Worm (Caenorhabditis elegans): ENCODE results near the gene pitr-4.

pitr-4 gene

ce11 chrV:9661514-9661913, at the start of gene pitr-4:
pitr-4 (minus strand) TSS chrV:9661614.
- no peak for TF ChIP-seq tbx-2 (tag; optimal IDR thresholded peaks at IDR 0.05)
- TF ChIP-seq lin-14 (GFP tag; optimal IDR thresholded peaks at IDR 0.05), result no peak
- no peak for TF ChIP-seq ztf-11 (tag; optimal IDR thresholded peaks at IDR 0.05)
- no peak for TF ChIP-seq C34B4.2 (tag; optimal IDR thresholded peaks at IDR 0.05)
- TF ChIP-seq ceh-82 (tag; optimal IDR thresholded peaks at IDR 0.05), result no peak

DNA sequence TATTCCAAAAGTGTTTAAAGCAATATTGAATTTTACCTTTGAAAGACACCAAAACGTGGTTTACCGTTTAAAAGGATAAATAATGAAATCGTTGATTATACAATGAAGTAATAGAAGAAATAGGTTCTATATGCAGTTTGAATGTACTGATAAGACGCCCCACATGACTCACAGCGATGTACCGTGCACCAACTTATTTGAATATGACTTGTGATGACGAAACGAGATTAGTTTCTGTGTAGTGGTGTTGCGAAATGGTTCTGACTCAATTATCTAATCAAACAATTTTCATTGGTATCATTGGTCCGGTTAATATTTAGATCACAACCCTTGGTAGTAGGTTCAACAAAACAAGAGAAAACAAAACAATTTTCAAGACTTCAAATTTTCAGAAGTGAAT, 49.8 kb upstream of the pitr-4 start:
- TF ChIP-seq elt-2 (tag; optimal IDR thresholded peaks at IDR 0.05) (peak; percentile 71), skn-1 (tag; optimal IDR thresholded peaks at IDR 0.05) (no peak), unc-98 (GFP tag; IDR thresholded peaks at IDR 0.05) (no peak)

DNA sequence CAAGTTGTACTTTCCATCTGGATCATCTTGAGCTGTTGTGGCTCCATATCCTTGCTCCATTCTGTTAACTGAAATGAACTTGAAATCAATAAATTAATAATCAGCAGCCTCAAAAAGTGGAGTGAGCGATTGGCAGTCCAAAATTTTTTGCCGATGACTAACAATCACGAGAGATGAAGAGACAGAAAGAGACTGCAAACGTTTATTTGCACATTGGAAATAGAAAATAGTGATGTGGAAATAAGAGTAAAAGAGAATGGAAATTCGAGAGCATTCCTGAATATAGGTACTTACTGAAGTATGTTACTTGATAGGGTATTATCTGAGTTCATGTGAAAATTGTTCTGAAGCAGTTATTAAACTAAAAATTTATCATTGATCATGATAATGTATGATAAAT, 48.3 kb upstream of the pitr-4 start, which contains the start of gene tag-120:
Gene tag-120, minus strand, starts transcription at position 68 of the 400 bp plus-strand sequence.
- TF ChIP-seq elt-2 (tag; optimal IDR thresholded peaks at IDR 0.05) (peak; percentile 6), zip-4 (GFP tag; optimal IDR thresholded peaks at IDR 0.05) (no peak), pag-3 (tag; optimal IDR thresholded peaks at IDR 0.05; ENCODE audit: borderline replicate concordance, insufficient read depth) (no peak), unc-98 (GFP tag; IDR thresholded peaks at IDR 0.05) (no peak), lin-13 (GFP tag; optimal IDR thresholded peaks at IDR 0.05) (no peak)

DNA sequence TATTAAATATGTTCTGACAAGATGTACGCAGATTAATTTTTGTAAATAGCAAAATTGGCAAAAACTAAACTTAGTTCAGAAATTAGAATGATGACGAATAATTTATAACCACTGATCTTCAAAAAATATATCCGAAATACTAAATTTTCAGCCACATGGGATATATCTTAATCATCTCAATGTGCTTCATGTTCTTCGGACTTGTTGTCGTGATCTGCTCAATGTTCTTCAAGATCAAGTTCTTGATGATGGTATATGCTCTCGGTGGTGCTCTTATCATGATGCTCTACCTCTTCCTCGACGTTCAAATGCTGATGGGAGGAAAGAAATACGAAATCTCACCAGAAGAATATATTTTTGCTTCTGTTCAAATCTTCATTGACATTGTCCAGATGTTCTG, 45.2 kb upstream of the pitr-4 start:
- no peak for TF ChIP-seq ets-5 (GFP tag; IDR thresholded peaks at IDR 0.05)
- no peak for TF ChIP-seq pqm-1 (tag; optimal IDR thresholded peaks at IDR 0.05)
- TF ChIP-seq skn-1 (tag; optimal IDR thresholded peaks at IDR 0.05), result no peak
- TF ChIP-seq nhr-84 (tag; optimal IDR thresholded peaks at IDR 0.05), result no peak

DNA sequence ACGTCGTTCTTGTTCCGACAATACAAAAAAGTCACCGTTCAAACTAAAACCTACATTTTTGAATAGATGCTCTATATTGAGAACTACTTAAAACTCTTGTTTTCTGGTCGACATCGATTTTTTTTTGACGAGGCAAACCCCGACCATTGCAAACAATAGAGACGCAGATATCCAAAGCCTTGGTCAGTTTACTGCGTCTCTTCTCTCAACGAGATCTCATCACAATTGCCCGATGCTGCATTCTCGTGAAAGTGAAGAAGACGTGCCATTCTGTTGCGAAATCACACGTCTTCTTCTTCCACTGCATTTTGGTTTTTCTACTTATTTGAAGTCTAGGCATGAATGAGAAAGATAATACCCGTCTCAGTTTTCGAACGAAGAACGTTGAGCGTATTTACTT, 43.0 kb upstream of the pitr-4 start:
- TF ChIP-seq nhr-85 (tag), result peak; percentile 36
- TF ChIP-seq unc-98 (GFP tag; IDR thresholded peaks at IDR 0.05), result no peak
- no peak for TF ChIP-seq F16B12.6 (tag; optimal IDR thresholded peaks at IDR 0.05)
- no peak for TF ChIP-seq dsc-1 (tag; optimal IDR thresholded peaks at IDR 0.05)
- TF ChIP-seq hlh-4 (tag; optimal IDR thresholded peaks at IDR 0.05), result no peak
- peak in 1 of 2 experiments; percentile 17 for TF ChIP-seq mdl-1 (tag; optimal IDR thresholded peaks at IDR 0.05)
- TF ChIP-seq zip-4 (GFP tag; optimal IDR thresholded peaks at IDR 0.05), result no peak
- TF ChIP-seq pqm-1 (tag; optimal IDR thresholded peaks at IDR 0.05), result no peak
- no peak for TF ChIP-seq unc-62 (GFP tag; optimal IDR thresholded peaks at IDR 0.05)
- peak; percentile 42 for TF ChIP-seq nhr-47 (tag; optimal IDR thresholded peaks at IDR 0.05)
- TF ChIP-seq sptf-1 (tag; optimal IDR thresholded peaks at IDR 0.05), result no peak
- TF ChIP-seq tlp-1 (tag; optimal IDR thresholded peaks at IDR 0.05), result no peak
- peak; percentile 31 to 73 (median 69) for TF ChIP-seq ceh-82 (tag; optimal IDR thresholded peaks at IDR 0.05)
- TF ChIP-seq grh-1 (GFP tag; IDR thresholded peaks at IDR 0.05), result no peak
- no peak for TF ChIP-seq ceh-63 (GFP tag; optimal IDR thresholded peaks at IDR 0.05)
- peak; percentile 61 for TF ChIP-seq skn-1 (tag; optimal IDR thresholded peaks at IDR 0.05)
- no peak for TF ChIP-seq nhr-76 (tag; optimal IDR thresholded peaks at IDR 0.05)
- TF ChIP-seq efl-3 (GFP tag; optimal IDR thresholded peaks at IDR 0.05), result no peak
- no peak for TF ChIP-seq ets-5 (GFP tag; IDR thresholded peaks at IDR 0.05)
- peak; percentile 61 for TF ChIP-seq snu-23 (GFP tag; optimal IDR thresholded peaks at IDR 0.05)
- no peak for TF ChIP-seq sox-4 (tag; optimal IDR thresholded peaks at IDR 0.05)
- peak; percentile 20 for TF ChIP-seq xbp-1 (tag; optimal IDR thresholded peaks at IDR 0.05)
- TF ChIP-seq mep-1 (tag; optimal IDR thresholded peaks at IDR 0.05), result peak; percentile 61
- TF ChIP-seq C16A3.4 (tag; optimal IDR thresholded peaks at IDR 0.05), result peak; percentile 33
- TF ChIP-seq pax-3 (tag; optimal IDR thresholded peaks at IDR 0.05), result no peak
- TF ChIP-seq lin-13 (GFP tag; optimal IDR thresholded peaks at IDR 0.05), result no peak
- no peak for TF ChIP-seq ceh-88 (GFP tag; IDR thresholded peaks at IDR 0.05)
- no peak for TF ChIP-seq mef-2 (tag; optimal IDR thresholded peaks at IDR 0.05)
- TF ChIP-seq egl-13 (tag; optimal IDR thresholded peaks at IDR 0.05), result no peak
- no peak for TF ChIP-seq fkh-10 (GFP tag; optimal IDR thresholded peaks at IDR 0.05)
- no peak for TF ChIP-seq nhr-90 (tag; optimal IDR thresholded peaks at IDR 0.05; ENCODE audit: poor library complexity)
- no peak for TF ChIP-seq aha-1 (tag; optimal IDR thresholded peaks at IDR 0.05)
- no peak for TF ChIP-seq unc-86 (tag; optimal IDR thresholded peaks at IDR 0.05)
- TF ChIP-seq nhr-71 (tag; optimal IDR thresholded peaks at IDR 0.05), result peak; percentile 55
- TF ChIP-seq fkh-4 (tag; optimal IDR thresholded peaks at IDR 0.05; ENCODE audit: borderline replicate concordance), result no peak
- TF ChIP-seq alr-1 (tag; optimal IDR thresholded peaks at IDR 0.05; ENCODE audit: borderline replicate concordance), result no peak
- no peak for TF ChIP-seq sup-37 (GFP tag; optimal IDR thresholded peaks at IDR 0.05)
- no peak for TF ChIP-seq ztf-11 (tag; optimal IDR thresholded peaks at IDR 0.05)

All from whole organism, L1 larva.